Worm (Caenorhabditis elegans) whole organism, young adult: ENCODE data around the gene T04F3.1.

Source experiments
- Y53G8AR.9 ChIP-seq: fragments of 200-800 bp; sonication (Bioruptor generic); conservative IDR thresholded peaks from 2 replicates; pipeline ENCODE4 v1.3.6; 2022; ENCODE audit warnings: missing genetic modification reagents, missing genetic modification characterization, missing compliant biosample characterization
- athp-1 ChIP-seq: sonication (generic microtip); optimal IDR thresholded peaks from 2 replicates; lab custom pipeline; 2017; ENCODE audit warnings: mild to moderate bottlenecking, missing genetic modification characterization, missing compliant biosample characterization
- bed-2 ChIP-seq: fragments of 200-800 bp; sonication (Bioruptor generic); IDR thresholded peaks from 2 replicates; pipeline ENCODE4 v1.3.6; 2022; ENCODE audit warnings: missing genetic modification reagents, missing genetic modification characterization, missing compliant biosample characterization
- cebp-1 ChIP-seq, 2 experiments: fragments of 200-800 bp in 1 of 2; sonication (Bioruptor generic) in 1 of 2; sonication (generic microtip) in 1 of 2; IDR thresholded peaks in 1 of 2; optimal IDR thresholded peaks in 1 of 2; 2 replicates each; pipeline versions ENCODE4 v1.3.6 to Lab custom; 2017 to 2022; ENCODE audit warnings: missing compliant biosample characterization in 2 of 2, missing genetic modification characterization in 2 of 2, mild to moderate bottlenecking in 1 of 2, missing genetic modification reagents in 1 of 2, moderate library complexity in 1 of 2
- die-1 ChIP-seq: sonication (generic microtip); optimal IDR thresholded peaks from 2 replicates; lab custom pipeline; 2016; ENCODE audit warnings: missing genotype, mild to moderate bottlenecking, missing genetic modification characterization, missing compliant biosample characterization
- efl-1 ChIP-seq: fragments of 150-350 bp; optimal IDR thresholded peaks from 2 replicates; lab custom pipeline; 2014; ENCODE audit warnings: missing biosample characterization, missing genetic modification reagents, missing genetic modification characterization
- lin-35 ChIP-seq, 3 experiments: fragments of 150-350 bp in 2 of 3; sonication (generic microtip) in 1 of 3; optimal IDR thresholded peaks; 2 replicates each; lab custom pipeline; 2014 to 2018; ENCODE audit warnings: missing biosample characterization in 3 of 3, missing genetic modification characterization in 3 of 3, missing genetic modification reagents in 3 of 3
- lin-40 ChIP-seq: sonication (generic microtip); optimal IDR thresholded peaks from 2 replicates; lab custom pipeline; 2016; ENCODE audit warnings: missing genetic modification characterization, mild to moderate bottlenecking, missing compliant biosample characterization, missing genotype, missing genetic modification reagents
- madf-8 ChIP-seq: fragments of 200-800 bp; sonication (Bioruptor generic); conservative IDR thresholded peaks from 2 replicates; pipeline ENCODE4 v1.3.6; 2022; ENCODE audit warnings: missing genetic modification reagents, missing genetic modification characterization, missing compliant biosample characterization
- nhr-27 ChIP-seq: fragments of 200-800 bp; sonication (Bioruptor generic); optimal IDR thresholded peaks from 2 replicates; lab custom pipeline; 2018; ENCODE audit warnings: mild to moderate bottlenecking, missing genetic modification characterization, moderate library complexity, missing compliant biosample characterization
- unc-62 ChIP-seq: fragments of 150-350 bp; optimal IDR thresholded peaks from 2 replicates; lab custom pipeline; 2014; ENCODE audit warnings: missing biosample characterization, missing genetic modification reagents, missing genetic modification characterization

- TF ChIP-seq die-1 (tag; lab: Kevin White, UChicago) (no peak), athp-1 (tag; lab: Kevin White, UChicago) (no peak), madf-8 (GFP tag; lab: Robert Waterston, UW) (no peak), lin-40 (tag; lab: Kevin White, UChicago) (no peak), Y53G8AR.9 (GFP tag; lab: Robert Waterston, UW) (no peak), lin-35 (GFP tag; optimal IDR thresholded peaks at IDR 0.05; lab: Kevin White, UChicago) (no peak), efl-1 (no peak), cebp-1 (GFP tag; IDR thresholded peaks at IDR 0.05; lab: Robert Waterston, UW) (no peak), cebp-1 (tag; optimal IDR thresholded peaks at IDR 0.05; lab: Kevin White, UChicago) (no peak), unc-62 (GFP tag; lab: Kevin White, UChicago) (no peak), nhr-27 (tag; lab: Kevin White, UChicago) (no peak), bed-2 (GFP tag; lab: Robert Waterston, UW) (no peak)
Measured at ce11 chrV:11695597-11695996, 44.3 kb upstream of the T04F3.1 start, which contains the start of gene W05E10.5.
